Worm (Caenorhabditis elegans): ENCODE results near the gene B0513.4.

Gene B0513.4

DNA sequence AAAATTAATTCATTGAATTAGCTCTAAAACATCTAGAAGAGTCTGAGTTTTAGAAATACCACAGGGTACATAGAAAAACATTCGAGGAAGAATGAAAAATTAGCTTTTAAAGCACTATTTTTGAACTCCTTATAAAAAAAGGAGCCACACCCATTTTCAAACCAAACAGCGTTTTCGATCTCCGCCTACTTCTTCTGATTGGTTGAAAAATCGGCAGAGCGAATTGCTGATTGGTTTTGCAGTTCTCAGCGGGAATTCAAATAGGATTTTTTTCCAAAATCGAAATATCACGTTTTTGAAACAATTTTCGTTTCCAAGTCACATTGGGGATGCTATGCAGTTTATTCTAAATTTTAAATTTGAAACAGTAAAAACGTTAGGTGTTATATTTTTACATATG, 1.8 kb upstream of the B0513.4 start:
- no peak for TF ChIP-seq efl-1 (optimal IDR thresholded peaks at IDR 0.05)
- TF ChIP-seq efl-1 (GFP tag; optimal IDR thresholded peaks at IDR 0.05 in 1 of 2), result peak; percentile 38 to 70
- TF ChIP-seq C04F5.9 (tag; optimal IDR thresholded peaks at IDR 0.05), result no peak

DNA sequence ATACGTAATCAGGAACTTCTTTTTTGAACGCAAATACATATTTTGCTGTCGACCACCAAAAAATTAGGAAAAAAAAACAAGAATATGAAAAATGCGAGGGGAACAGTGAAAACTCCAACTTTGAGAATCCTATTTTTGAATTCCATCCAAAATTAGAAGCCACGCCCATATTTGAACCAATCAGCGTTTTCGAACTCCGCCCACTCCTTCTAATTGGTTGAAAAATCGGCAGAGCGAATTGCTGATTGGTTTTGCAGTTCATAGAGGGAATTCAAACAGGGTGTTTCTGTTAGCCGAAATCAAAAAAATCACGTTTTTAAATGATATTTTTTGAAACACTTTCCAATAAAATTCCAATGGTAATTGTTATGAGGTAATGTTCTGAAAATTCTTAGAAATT, 1.2 kb upstream of the B0513.4 start:
- TF ChIP-seq efl-1 (optimal IDR thresholded peaks at IDR 0.05) (no peak), efl-1 (GFP tag; optimal IDR thresholded peaks at IDR 0.05 in 1 of 2) (peak in 1 of 2 experiments; percentile 19), nhr-28 (tag; optimal IDR thresholded peaks at IDR 0.05) (no peak)

DNA sequence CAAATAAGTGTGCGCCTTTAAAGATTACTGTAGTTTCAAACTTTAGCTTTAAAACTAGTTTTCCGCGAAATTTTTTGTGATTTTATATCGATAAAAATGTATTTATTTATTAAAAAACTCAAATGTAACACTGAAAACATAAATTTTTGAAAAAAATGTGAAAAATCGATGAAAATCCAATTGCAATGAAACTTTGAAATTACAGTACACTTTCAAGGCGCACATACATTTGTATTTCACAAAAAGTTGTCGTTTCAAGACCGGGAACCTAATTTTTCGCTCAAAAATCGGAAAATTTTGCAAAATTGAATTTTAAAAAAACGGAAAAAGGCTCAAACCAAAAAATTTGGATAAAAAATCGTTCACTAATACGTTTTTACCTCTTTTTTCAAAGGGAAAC, 419 bp downstream of the B0513.4 start:
- TF ChIP-seq irx-1 (tag; optimal IDR thresholded peaks at IDR 0.05) (no peak), snu-23 (GFP tag; optimal IDR thresholded peaks at IDR 0.05) (no peak), hlh-4 (tag; optimal IDR thresholded peaks at IDR 0.05) (no peak), swsn-7 (tag; optimal IDR thresholded peaks at IDR 0.05) (no peak), elt-3 (tag; optimal IDR thresholded peaks at IDR 0.05) (no peak)

DNA sequence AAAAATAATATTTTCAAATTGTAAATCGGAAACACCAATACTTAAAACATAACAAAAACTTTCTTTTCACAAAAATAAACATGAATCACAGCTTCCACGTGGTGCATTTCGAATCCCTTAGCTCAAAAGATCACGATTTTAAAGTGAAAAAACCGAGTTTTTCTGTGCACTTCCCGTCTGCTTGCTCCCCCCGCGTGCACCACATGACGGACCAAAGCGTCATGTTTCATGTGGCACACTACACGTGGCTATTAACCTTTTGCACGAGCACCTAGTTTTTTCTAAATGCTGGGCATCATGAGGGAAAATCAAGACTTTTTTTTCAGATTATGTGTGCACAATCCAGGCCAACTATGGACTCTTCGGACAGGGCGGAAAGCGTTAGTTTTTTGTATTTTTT, 852 bp downstream of the B0513.4 start:
- TF ChIP-seq ztf-4 (tag; optimal IDR thresholded peaks at IDR 0.05), result peak; percentile 16
- TF ChIP-seq nhr-19 (GFP tag; conservative IDR thresholded peaks at IDR 0.05), result peak; percentile 55
- TF ChIP-seq nhr-20 (tag; optimal IDR thresholded peaks at IDR 0.05), result peak; percentile 26
- no peak for TF ChIP-seq jun-1 (tag; optimal IDR thresholded peaks at IDR 0.05)
- TF ChIP-seq mep-1 (tag; optimal IDR thresholded peaks at IDR 0.05), result no peak
- no peak for TF ChIP-seq pag-3 (tag; optimal IDR thresholded peaks at IDR 0.05; ENCODE audit: borderline replicate concordance, insufficient read depth)
- TF ChIP-seq lin-35 (GFP tag; optimal IDR thresholded peaks at IDR 0.05), result peak in 1 of 2 experiments; percentile 18
- no peak for TF ChIP-seq sox-4 (tag; optimal IDR thresholded peaks at IDR 0.05)
- TF ChIP-seq mdl-1 (tag; optimal IDR thresholded peaks at IDR 0.05), result peak in 1 of 2 experiments; percentile 88
- no peak for TF ChIP-seq egl-13 (tag; optimal IDR thresholded peaks at IDR 0.05)
- TF ChIP-seq dpl-1 (GFP tag; optimal IDR thresholded peaks at IDR 0.05), result no peak
- TF ChIP-seq efl-1 (optimal IDR thresholded peaks at IDR 0.05), result peak in 1 of 2 experiments; percentile 2
- no peak for TF ChIP-seq efl-1 (GFP tag; optimal IDR thresholded peaks at IDR 0.05 in 1 of 2)
- no peak for TF ChIP-seq nhr-237 (tag; optimal IDR thresholded peaks at IDR 0.05)
- TF ChIP-seq ceh-8 (GFP tag; optimal IDR thresholded peaks at IDR 0.05), result no peak
- TF ChIP-seq xbp-1 (tag; optimal IDR thresholded peaks at IDR 0.05), result peak; percentile 19
- no peak for TF ChIP-seq lir-3 (tag; optimal IDR thresholded peaks at IDR 0.05; ENCODE audit: poor library complexity)
- no peak for TF ChIP-seq ceh-90 (tag; optimal IDR thresholded peaks at IDR 0.05)
- no peak for TF ChIP-seq fkh-4 (tag; optimal IDR thresholded peaks at IDR 0.05; ENCODE audit: borderline replicate concordance)
- peak; percentile 79 for TF ChIP-seq nhr-71 (tag; optimal IDR thresholded peaks at IDR 0.05)
- no peak for TF ChIP-seq unc-86 (tag; optimal IDR thresholded peaks at IDR 0.05)
- TF ChIP-seq snpc-4 (tag; optimal IDR thresholded peaks at IDR 0.05), result no peak
- TF ChIP-seq elt-3 (tag; optimal IDR thresholded peaks at IDR 0.05), result no peak
- no peak for TF ChIP-seq vab-15 (tag; optimal IDR thresholded peaks at IDR 0.05)
- no peak for TF ChIP-seq C04F5.9 (tag; optimal IDR thresholded peaks at IDR 0.05)
- no peak for TF ChIP-seq hlh-17 (GFP tag; optimal IDR thresholded peaks at IDR 0.05; ENCODE audit: borderline replicate concordance)
- peak; percentile 55 for TF ChIP-seq snu-23 (GFP tag; optimal IDR thresholded peaks at IDR 0.05)
- no peak for TF ChIP-seq zag-1 (tag; optimal IDR thresholded peaks at IDR 0.05)
- no peak for TF ChIP-seq unc-130 (tag; optimal IDR thresholded peaks at IDR 0.05)
- no peak for TF ChIP-seq tlp-1 (tag; optimal IDR thresholded peaks at IDR 0.05)
- no peak for TF ChIP-seq nhr-28 (tag; optimal IDR thresholded peaks at IDR 0.05)
- TF ChIP-seq sup-37 (GFP tag; optimal IDR thresholded peaks at IDR 0.05), result no peak
- TF ChIP-seq nhr-84 (tag; optimal IDR thresholded peaks at IDR 0.05), result no peak
- TF ChIP-seq hlh-4 (tag; optimal IDR thresholded peaks at IDR 0.05), result no peak
- no peak for TF ChIP-seq nhr-76 (tag; optimal IDR thresholded peaks at IDR 0.05)
- no peak for TF ChIP-seq fos-1 (tag; optimal IDR thresholded peaks at IDR 0.05)
- peak; percentile 13 for TF ChIP-seq C16A3.4 (tag; optimal IDR thresholded peaks at IDR 0.05)
- TF ChIP-seq sptf-1 (tag; optimal IDR thresholded peaks at IDR 0.05), result no peak
- peak; percentile 83 for TF ChIP-seq lin-14 (GFP tag; optimal IDR thresholded peaks at IDR 0.05)
- no peak for TF ChIP-seq alr-1 (tag; optimal IDR thresholded peaks at IDR 0.05; ENCODE audit: borderline replicate concordance)
- peak; percentile 50 to 61 for TF ChIP-seq lsy-2 (tag; optimal IDR thresholded peaks at IDR 0.05)
- TF ChIP-seq rnt-1 (tag; optimal IDR thresholded peaks at IDR 0.05), result peak; percentile 67
- peak; percentile 24 for TF ChIP-seq tbx-2 (tag; optimal IDR thresholded peaks at IDR 0.05)
